Fruit fly (Drosophila melanogaster): ENCODE data around the gene CG11498.

Gene CG11498

dm6 chr3R:30170671-30171667, 10.7 kb upstream of the CG11498 start, which contains the start of gene Rsod (continued):
- TF ChIP-seq prd (optimal IDR thresholded peaks at IDR 0.05) (no peak), prd (GFP tag; IDR thresholded peaks at IDR 0.05) (peak; percentile 73; the same call in 2 of the 3 replicates), bowl (GFP tag; IDR thresholded peaks at IDR 0.05) (peak; percentile 47), vfl (GFP tag; optimal IDR thresholded peaks at IDR 0.05) (no peak), CG6791 (GFP tag; IDR thresholded peaks at IDR 0.05; ENCODE audit: partially characterized antibody) (no peak), CG8290 (GFP tag; optimal IDR thresholded peaks at IDR 0.05) (no peak), CG8290 (tag; optimal IDR thresholded peaks at IDR 0.05) (no peak), Mes4 (GFP tag; optimal IDR thresholded peaks at IDR 0.05) (no peak), toy (GFP tag; IDR thresholded peaks at IDR 0.05) (peak; percentile 60), pho (GFP tag; optimal IDR thresholded peaks at IDR 0.05) (no peak), ken (GFP tag; IDR thresholded peaks at IDR 0.05) (peak; percentile 79), HLH4C (GFP tag; IDR thresholded peaks at IDR 0.05; ENCODE audit: partially characterized antibody) (0 out of 3 replicates have a peak, but pooled peaks have one; percentile 14), gce (GFP tag; IDR thresholded peaks at IDR 0.05) (peak; percentile 82), Nf-YA (GFP tag; IDR thresholded peaks at IDR 0.05) (peak; percentile 27; the same call in 1 of the 2 replicates), zen (tag; optimal IDR thresholded peaks at IDR 0.05) (no peak), HLH3B (GFP tag; IDR thresholded peaks at IDR 0.05) (peak; percentile 80), CG4404 (GFP tag; IDR thresholded peaks at IDR 0.05) (no peak), NfI (GFP tag; optimal IDR thresholded peaks at IDR 0.05) (peak; percentile 64), CG2712 (tag; optimal IDR thresholded peaks at IDR 0.05) (peak; percentile 70), her (GFP tag; optimal IDR thresholded peaks at IDR 0.05) (no peak), CG10462 (GFP tag; optimal IDR thresholded peaks at IDR 0.05) (no peak), lov (optimal IDR thresholded peaks at IDR 0.05) (no peak), lov (GFP tag; IDR thresholded peaks at IDR 0.05) (peak; percentile 58; the same call in 2 of the 3 replicates), ase (GFP tag; IDR thresholded peaks at IDR 0.05) (peak; percentile 78), Rx (GFP tag; IDR thresholded peaks at IDR 0.05) (peak; percentile 64), amos (GFP tag; IDR thresholded peaks at IDR 0.05; ENCODE audit: partially characterized antibody) (no peak; the same call in 1 of the 2 replicates), Spps (tag; optimal IDR thresholded peaks at IDR 0.05) (peak; percentile 35), psq (GFP tag; optimal IDR thresholded peaks at IDR 0.05) (peak; percentile 42), tio (GFP tag; optimal IDR thresholded peaks at IDR 0.05) (peak; percentile 15), CG1647 (GFP tag; optimal IDR thresholded peaks at IDR 0.05) (no peak), CG8388 (GFP tag; optimal IDR thresholded peaks at IDR 0.05) (peak; percentile 67), CG5180 (GFP tag; optimal IDR thresholded peaks at IDR 0.05) (no peak), gsb (GFP tag; IDR thresholded peaks at IDR 0.05) (peak; percentile 55; the same call in 1 of the 2 replicates), CG17802 (tag; optimal IDR thresholded peaks at IDR 0.05) (peak; percentile 38), Ets65A (GFP tag) (no peak), knrl (GFP tag; IDR thresholded peaks at IDR 0.05; ENCODE audit: partially characterized antibody) (no peak), CG17359 (tag; optimal IDR thresholded peaks at IDR 0.05) (peak; percentile 79), CG17829 (tag; optimal IDR thresholded peaks at IDR 0.05) (peak; percentile 31), NK7.1 (GFP tag; optimal IDR thresholded peaks at IDR 0.05) (no peak), BEAF-32 (GFP tag; optimal IDR thresholded peaks at IDR 0.05) (no peak), exex (tag; optimal IDR thresholded peaks at IDR 0.05) (no peak), Mad (GFP tag; optimal IDR thresholded peaks at IDR 0.05) (no peak), onecut (GFP tag; IDR thresholded peaks at IDR 0.05) (peak; percentile 66), CG13424 (tag; optimal IDR thresholded peaks at IDR 0.05) (peak; percentile 56), CG4854 (GFP tag; optimal IDR thresholded peaks at IDR 0.05) (no peak), disco-r (GFP tag; optimal IDR thresholded peaks at IDR 0.05) (no peak), emc (GFP tag; optimal IDR thresholded peaks at IDR 0.05) (no peak), CG10267 (tag; optimal IDR thresholded peaks at IDR 0.05) (peak; percentile 50), crp (GFP tag; optimal IDR thresholded peaks at IDR 0.05) (peak in 1 of 2 experiments; percentile 25)
